Worm (Caenorhabditis elegans): Measurements from ENCODE around the gene F40G12.5.
"Not testable (repeated sequence)": the region's sequence is repeated elsewhere in the genome, so short reads cannot be mapped to it uniquely, and the experiment has no call there.

The F40G12.5 gene

DNA sequence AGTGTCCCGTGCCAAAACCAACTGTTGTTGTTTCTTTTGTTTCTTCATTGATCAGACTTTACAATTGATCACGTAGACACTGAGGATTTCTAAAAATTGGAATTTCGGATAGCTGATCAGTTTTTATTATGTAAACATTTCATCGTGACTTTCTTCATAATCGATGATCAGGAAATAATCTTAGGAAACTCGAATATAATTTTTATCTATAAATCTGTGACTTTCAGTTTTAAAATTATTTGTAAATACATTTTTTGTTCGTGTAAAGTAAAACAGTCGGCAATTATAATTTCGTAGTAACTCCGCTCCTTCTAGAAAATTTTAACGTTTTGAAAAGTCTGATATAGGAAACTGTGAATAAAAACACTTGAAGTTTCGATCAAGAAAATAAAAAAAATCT lies at the start of gene F40G12.5:
Gene F40G12.5 (minus strand): TSS at position 101 of the 400 bp plus-strand sequence.
- no peak for TF ChIP-seq unc-62 (GFP tag; optimal IDR thresholded peaks at IDR 0.05)

DNA sequence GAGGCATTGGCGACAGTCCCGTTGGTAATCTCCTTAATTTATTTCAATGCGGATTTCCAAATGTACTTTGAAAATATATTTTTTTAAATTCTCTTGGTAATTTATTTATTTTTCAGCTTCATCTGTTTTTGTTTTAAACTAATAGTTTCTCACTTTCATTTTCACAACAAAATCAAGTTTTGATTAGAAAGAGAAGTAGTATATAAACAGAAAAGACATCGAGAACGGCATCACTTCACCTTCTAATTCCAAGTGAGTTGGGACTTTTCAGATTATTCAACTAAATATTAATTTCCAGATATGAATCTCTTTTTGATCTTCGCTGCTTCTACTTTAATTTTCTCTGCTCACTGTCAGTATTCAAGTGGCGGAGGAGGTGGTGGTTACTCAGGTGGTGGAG lies 49.6 kb upstream of the F40G12.5 start, which contains the start of gene F47B8.14:
Gene F47B8.14 (plus strand): TSS at position 301 of the 400 bp plus-strand sequence.
- TF ChIP-seq unc-62 (GFP tag; optimal IDR thresholded peaks at IDR 0.05), result no peak

DNA sequence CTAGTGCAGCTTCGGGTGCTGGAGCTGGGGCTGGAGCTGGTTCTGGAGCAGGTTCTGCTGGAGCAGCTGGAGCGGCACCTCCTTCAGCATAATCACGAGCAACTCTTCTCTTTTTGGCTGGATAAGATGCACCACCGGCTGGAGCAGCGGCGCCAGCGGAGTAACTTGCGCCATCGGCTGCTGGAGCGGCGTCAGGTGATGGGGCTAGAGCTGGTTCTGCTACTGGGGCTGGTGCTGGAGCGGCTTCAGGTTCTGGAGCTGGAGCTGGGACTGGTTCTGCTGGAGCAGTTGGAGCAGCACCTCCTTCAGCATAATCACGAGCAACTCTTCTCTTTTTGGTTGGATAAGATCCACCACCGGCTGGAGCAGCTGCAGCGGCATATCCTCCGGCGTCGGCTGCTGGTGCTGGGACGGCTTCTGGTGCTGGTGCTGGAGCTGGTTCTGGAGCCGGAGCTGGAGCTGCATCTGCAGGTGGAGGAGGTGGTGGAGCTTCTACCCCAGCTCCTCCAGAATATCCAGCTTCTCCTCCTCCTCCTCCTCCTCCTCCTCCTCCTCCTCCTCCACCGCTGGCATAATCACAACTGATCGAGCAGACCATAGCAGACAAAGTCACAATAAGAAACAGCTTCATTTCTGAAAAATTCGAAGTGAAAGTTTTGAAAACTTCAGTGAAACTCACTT lies 48.6 kb upstream of the F40G12.5 start, which contains the start of gene F47B8.13:
Gene F47B8.13 (minus strand): TSS at position 631 of the 681 bp plus-strand sequence.
- TF ChIP-seq unc-62 (GFP tag; optimal IDR thresholded peaks at IDR 0.05), result no peak

DNA sequence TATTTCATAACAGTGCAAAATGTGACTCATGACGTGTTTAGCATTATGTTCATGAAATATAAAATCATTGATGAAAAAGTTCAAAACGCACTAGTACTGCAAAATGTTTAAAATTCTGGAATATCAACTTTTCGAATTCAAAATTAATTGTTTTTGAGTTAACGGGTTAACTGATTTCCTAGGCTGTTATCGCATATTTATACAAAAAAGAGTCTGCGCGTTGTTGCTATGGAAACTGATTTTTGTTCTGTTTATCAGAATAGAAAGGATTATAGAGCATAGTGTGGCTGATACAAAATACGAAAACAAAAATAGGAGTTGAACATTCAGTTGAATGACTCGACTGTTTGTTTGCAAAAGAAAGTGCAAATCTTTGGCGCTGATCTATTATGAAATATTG lies 47.0 kb upstream of the F40G12.5 start:
- no peak for TF ChIP-seq unc-62 (GFP tag; optimal IDR thresholded peaks at IDR 0.05)

DNA sequence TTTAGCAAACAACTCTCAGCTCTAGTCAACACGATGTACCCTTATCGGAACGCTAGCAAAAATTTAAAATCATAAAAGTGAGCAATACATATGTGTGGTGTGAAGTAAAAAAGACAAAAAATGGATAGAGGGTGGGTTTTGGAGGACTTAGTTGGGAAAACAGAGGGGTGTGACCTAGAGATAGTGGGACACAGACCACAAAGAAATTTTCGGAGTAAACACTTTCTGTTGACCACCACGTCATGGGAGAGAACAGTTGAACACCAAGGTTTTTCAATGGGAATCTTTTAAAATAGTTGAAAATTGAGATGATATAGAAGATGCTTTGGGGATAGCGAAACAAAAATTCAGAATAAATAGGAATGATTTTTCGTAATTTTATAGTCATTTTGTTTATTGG lies 46.6 kb upstream of the F40G12.5 start:
- TF ChIP-seq unc-62 (GFP tag; optimal IDR thresholded peaks at IDR 0.05), result no peak

DNA sequence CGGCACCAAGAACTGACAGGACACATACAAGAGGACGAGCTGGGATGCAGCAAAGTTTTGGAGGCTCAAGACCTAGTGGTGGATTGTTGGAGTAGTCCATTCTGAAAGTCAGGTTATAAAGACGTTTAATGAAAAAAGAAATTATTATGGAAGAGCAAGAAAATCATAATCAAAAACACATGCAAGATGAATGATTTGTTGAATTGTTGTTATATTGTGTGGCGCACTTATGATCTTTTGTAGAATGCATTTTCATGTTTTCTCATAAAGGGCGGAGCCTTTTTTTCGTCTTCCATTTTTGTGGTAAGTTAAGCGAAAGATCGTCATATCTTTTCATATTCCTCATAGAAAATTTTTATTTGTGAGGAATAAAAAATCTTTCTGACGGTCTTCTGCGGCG lies 45.9 kb upstream of the F40G12.5 start, which contains the start of gene F47B8.2:
Gene F47B8.2 (minus strand): TSS at position 101 of the 400 bp plus-strand sequence.
- TF ChIP-seq unc-62 (GFP tag; optimal IDR thresholded peaks at IDR 0.05), result no peak

DNA sequence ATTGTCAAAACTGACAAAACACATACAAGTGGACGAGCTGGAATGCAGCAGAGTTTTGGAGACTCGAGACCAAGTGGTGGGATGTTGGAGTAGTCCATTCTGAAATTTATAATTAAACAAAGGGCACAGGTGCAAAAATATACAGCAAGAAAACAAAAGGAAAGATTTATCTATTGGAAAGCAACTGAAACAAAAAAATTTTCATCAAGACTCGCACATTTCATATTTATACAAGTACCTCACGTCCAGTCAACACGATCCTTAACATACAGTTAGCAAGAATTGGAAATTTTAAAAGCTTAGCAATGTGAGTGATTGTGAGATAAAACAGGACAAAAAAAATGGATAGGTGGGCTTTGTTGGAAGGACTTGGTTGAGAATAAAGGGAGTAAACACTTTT lies 43.6 kb upstream of the F40G12.5 start, which contains the start of gene F47B8.1:
Gene F47B8.1 (minus strand): TSS at position 101 of the 400 bp plus-strand sequence.
- TF ChIP-seq unc-62 (GFP tag; optimal IDR thresholded peaks at IDR 0.05), result no peak

DNA sequence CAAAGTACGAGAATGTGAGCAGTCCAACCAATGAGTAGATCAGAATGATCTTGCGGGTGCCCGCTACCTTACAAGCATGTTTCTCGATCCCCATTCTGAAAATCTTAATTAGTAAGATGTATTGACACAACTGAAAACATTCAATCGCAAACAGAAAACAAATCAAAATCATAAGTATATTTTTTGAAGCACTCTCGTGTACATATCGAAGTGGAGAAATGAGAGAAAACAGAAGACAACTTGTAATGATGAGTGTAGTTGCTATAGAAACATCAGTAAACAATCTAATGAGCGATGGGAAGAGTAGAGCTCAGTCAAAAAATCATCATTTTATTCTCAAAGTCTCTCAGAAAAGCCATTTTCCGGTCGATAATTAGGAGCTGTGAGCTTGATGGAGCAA lies 42.1 kb upstream of the F40G12.5 start, which contains the start of gene F14D7.8:
Gene F14D7.8 (minus strand): TSS at position 101 of the 400 bp plus-strand sequence.
- TF ChIP-seq unc-62 (GFP tag; optimal IDR thresholded peaks at IDR 0.05), result no peak

DNA sequence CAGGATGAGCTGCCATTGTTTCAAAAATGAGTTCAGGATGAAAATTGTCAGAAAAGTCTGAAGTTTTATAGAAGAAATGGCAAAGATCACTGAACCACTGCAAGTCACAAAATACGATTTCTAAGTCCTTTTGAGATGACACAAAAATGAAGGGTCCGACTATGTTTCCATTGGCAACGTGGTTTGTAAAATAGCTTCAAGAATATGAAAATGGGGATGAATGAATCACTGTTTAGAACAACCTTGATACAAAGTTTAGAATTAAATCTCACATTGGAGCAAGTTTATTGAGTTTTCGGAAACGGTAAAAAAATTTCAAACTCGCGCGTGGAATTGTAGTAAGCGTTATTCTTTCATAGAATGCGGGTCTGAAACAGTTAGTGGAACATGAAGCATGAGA lies 40.5 kb upstream of the F40G12.5 start, which contains the start of gene ddn-3:
Gene ddn-3 (minus strand): TSS at position 101 of the 400 bp plus-strand sequence.
- no peak for TF ChIP-seq unc-62 (GFP tag; optimal IDR thresholded peaks at IDR 0.05)

DNA sequence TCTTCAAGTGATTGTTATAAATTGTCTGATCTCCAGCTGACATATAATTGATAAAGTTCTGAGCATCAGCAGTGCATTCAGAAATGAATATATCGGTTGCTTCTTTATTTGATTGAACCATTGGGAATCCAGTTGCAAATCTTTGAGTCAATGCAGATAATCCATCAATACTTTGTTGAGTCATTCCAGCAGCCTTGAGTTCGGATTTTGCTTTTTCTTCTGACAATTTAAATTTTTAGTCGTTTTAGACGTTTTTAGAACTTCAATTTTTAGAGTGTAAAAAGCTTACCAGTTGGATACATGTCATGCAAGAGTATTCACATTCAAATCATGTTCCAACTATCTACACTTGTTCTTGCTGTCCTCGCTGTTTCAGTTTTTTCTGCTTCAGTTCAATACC lies 39.0 kb upstream of the F40G12.5 start, which contains the start of gene F14D7.14:
Gene F14D7.14 (plus strand): TSS at position 301 of the 400 bp plus-strand sequence.
- not testable (repeated sequence) for TF ChIP-seq unc-62 (GFP tag; optimal IDR thresholded peaks at IDR 0.05)

DNA sequence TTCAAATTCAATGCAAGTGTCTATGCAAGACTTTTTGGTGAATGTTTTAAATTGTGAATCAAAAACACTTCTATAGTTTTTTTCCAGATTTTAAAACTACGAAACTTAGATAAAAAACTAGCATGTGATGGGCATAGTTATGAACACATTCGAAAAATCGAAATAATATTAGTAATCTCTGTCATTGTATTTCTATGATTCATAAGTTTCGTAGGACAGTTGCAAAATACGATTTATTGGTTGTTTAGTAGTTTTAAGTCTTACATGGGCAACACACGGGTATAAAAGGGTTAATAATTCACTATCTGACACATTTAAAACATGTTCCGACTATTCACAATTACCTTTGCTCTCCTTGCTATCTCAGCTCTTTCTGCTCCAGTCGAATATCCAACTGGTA lies 37.5 kb upstream of the F40G12.5 start, which contains the start of gene spig-5:
Gene spig-5 (plus strand): TSS at position 301 of the 400 bp plus-strand sequence.
- not testable (repeated sequence) for TF ChIP-seq unc-62 (GFP tag; optimal IDR thresholded peaks at IDR 0.05)

DNA sequence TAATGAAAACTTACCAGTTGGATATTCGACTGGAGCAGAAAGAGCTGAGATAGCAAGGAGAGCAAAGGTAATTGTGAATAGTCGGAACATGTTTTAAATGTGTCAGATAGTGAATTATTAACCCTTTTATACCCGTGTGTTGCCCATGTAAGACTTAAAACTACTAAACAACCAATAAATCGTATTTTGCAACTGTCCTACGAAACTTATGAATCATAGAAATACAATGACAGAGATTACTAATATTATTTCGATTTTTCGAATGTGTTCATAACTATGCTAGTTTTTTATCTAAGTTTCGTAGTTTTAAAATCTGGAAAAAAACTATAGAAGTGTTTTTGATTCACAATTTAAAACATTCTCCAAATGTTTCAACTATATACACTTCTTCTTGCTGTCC lies 36.1 kb upstream of the F40G12.5 start, which contains the start of gene spig-4:
Gene spig-4 (minus strand): TSS at position 101 of the 400 bp plus-strand sequence.
- TF ChIP-seq unc-62 (GFP tag; optimal IDR thresholded peaks at IDR 0.05), result not testable (repeated sequence)

DNA sequence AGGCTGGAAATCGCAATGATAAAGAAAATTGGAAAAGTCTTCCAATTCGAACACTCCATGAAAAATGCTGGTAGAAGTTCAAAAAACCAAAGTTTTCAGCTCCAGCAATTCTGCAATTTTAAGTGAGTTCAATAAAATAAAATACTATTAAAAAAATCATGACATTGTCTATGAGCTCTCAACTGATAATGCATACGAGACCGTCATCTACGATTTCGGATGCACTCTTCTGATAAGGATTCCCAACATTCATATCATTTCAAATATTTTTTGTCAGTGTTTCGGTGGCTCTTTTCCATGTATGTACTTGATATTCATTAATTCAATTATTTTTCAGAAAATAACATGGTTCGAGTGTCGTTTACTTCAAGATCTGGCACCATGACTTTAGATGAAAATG lies 30.4 kb upstream of the F40G12.5 start, which contains the start of gene F14D7.6:
Gene F14D7.6 (plus strand): TSS at position 338 of the 400 bp plus-strand sequence.
- TF ChIP-seq unc-62 (GFP tag; optimal IDR thresholded peaks at IDR 0.05), result no peak

DNA sequence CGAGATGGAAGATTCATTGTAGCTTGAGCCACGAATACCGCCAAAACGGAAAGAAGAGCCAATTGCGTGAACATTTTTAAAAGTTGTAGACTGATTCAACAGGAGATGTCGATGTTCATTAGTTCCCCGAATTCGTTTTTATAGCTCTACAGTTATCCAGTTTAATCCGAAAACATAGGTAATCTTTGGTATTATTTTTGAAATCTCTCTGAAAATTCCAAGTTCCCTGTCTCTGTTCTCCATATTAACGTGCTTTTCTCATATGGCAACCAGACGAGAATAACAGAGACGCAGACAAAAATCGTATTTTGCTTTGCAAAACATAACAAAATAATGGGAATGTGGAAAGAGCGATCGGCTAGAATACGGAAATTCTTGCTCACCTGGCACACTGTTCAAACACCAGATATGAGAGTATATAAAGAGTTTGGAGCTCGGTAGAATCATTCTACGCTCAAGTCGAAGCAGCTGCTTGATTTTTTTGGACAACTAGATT lies 29.0 kb upstream of the F40G12.5 start, which contains the start of the genes spig-3 and F14D7.12:
Gene spig-3 (minus strand): TSS at position 101 of the 496 bp plus-strand sequence.
Gene F14D7.12 (plus strand): TSS at position 446 of the 496 bp plus-strand sequence.
- no peak for TF ChIP-seq unc-62 (GFP tag; optimal IDR thresholded peaks at IDR 0.05)

DNA sequence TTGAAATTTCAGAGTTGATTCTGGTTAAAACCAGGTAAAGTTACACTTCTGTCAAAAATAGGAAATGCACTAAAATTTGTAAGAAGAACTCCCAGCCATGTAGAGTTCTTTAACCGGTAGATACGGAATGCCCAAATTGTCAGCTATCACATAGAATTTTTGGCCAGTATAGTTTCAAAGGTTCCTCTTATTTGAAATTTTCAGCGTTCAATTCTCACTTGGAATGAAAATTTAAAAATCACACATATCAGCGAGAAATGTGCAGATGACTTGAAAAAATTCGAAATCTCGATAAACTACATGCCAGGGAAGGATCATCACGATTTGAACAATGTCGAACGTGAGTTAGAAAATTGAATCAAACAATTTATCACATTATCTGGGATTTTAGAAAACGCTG lies 25.9 kb upstream of the F40G12.5 start, which contains the start of gene F14D7.3:
Gene F14D7.3 (plus strand): TSS at position 301 of the 400 bp plus-strand sequence.
- TF ChIP-seq unc-62 (GFP tag; optimal IDR thresholded peaks at IDR 0.05), result no peak

DNA sequence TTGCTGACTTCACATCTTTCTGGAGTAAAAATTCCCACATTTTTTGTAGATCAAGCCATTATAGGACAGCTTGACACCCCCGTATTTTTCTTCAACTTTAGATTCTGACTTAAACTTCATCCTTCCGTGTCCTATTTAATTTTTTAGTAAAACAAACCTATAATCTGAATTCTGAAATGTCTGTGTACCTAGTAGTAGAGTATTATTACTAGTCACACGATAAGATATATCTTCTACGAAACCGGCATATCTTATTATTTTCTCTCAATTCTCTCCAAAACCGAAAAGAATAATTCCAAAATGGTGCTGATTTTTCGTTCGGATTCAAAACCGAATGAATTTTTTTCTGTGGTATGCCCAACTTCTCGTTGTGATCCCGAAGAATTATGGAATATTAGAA lies 23.8 kb upstream of the F40G12.5 start, which contains the start of gene F14D7.9:
Gene F14D7.9 (plus strand): TSS at position 301 of the 400 bp plus-strand sequence.
- TF ChIP-seq unc-62 (GFP tag; optimal IDR thresholded peaks at IDR 0.05), result no peak
